Worm (Caenorhabditis elegans): ENCODE measurements around the gene glt-7.

DNA sequence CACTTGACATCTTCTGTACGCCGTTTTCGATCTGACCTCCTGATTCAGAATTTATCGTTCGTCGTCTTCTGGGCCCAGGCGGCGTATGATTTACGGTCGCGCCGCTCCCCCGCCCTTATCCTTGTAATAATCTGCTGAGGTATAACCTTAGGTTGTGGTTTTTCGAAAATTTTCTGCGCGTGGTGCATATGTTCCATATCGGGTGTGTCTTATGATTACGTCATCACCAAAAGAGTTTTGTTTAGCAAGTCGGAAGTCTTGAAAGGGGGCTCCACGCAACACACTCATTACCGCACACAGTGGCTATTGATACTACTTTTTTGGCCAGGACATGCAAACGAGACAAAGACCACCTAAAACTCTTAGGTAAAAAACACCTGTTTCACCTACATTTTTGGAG is 28.8 kb downstream of the glt-7 start:
- no peak for TF ChIP-seq nhr-6 (tag; optimal IDR thresholded peaks at IDR 0.05)
- no peak for TF ChIP-seq ceh-82 (tag; optimal IDR thresholded peaks at IDR 0.05)
- no peak for TF ChIP-seq unc-39 (tag; optimal IDR thresholded peaks at IDR 0.05)
- no peak for TF ChIP-seq lsy-2 (tag; optimal IDR thresholded peaks at IDR 0.05)
- TF ChIP-seq unc-62 (GFP tag; optimal IDR thresholded peaks at IDR 0.05), result no peak
- TF ChIP-seq ZK546.5 (tag; optimal IDR thresholded peaks at IDR 0.05), result no peak
- no peak for TF ChIP-seq lin-13 (GFP tag; optimal IDR thresholded peaks at IDR 0.05)
